Fruit fly (Drosophila melanogaster): ENCODE measurements around the gene CG9095.

The CG9095 gene

dm6 chrX:15162941-15163340 is at the start of gene CG9095:
TSS of gene CG9095 (minus strand) at chrX:15163225.
- no peak for TF ChIP-seq CTCF (optimal IDR thresholded peaks at IDR 0.05)
- no peak for TF ChIP-seq CG8478 (optimal IDR thresholded peaks at IDR 0.05)

- no peak for TF ChIP-seq CTCF (optimal IDR thresholded peaks at IDR 0.05)
- TF ChIP-seq CG8478 (optimal IDR thresholded peaks at IDR 0.05): no peak
These were observed 47.1 kb upstream of the CG9095 start, which contains the start of gene CG5662 for dm6 chrX:15210086-15210485. TSS of gene CG5662 (plus strand) at chrX:15210386.

dm6 chrX:15206536-15206935 is 43.5 kb upstream of the CG9095 start, which contains the start of gene CG32588:
TSS of gene CG32588 (minus strand) at chrX:15206636.
- TF ChIP-seq CTCF (optimal IDR thresholded peaks at IDR 0.05): no peak
- no peak for TF ChIP-seq CG8478 (optimal IDR thresholded peaks at IDR 0.05)

- no peak for TF ChIP-seq CG8478 (optimal IDR thresholded peaks at IDR 0.05)
- peak; percentile 64 for TF ChIP-seq CTCF (optimal IDR thresholded peaks at IDR 0.05)
These were observed 40.6 kb upstream of the CG9095 start for dm6 chrX:15203634-15204033.

- TF ChIP-seq CTCF (optimal IDR thresholded peaks at IDR 0.05) (no peak), CG8478 (optimal IDR thresholded peaks at IDR 0.05) (no peak)
These were observed 36.9 kb upstream of the CG9095 start for dm6 chrX:15199845-15200432.

dm6 chrX:15175171-15175883 is 12.3 kb upstream of the CG9095 start, which contains the start of gene CG43737:
TSS of gene CG43737 (plus strand) at chrX:15175441.
- TF ChIP-seq CG8478 (optimal IDR thresholded peaks at IDR 0.05) (no peak), CTCF (optimal IDR thresholded peaks at IDR 0.05) (no peak)

dm6 chrX:15164879-15165278 is 1.9 kb upstream of the CG9095 start:
- TF ChIP-seq CTCF (optimal IDR thresholded peaks at IDR 0.05) (no peak), CG8478 (optimal IDR thresholded peaks at IDR 0.05) (no peak)

dm6 chrX:15163395-15163794 is 370 bp upstream of the CG9095 start:
- TF ChIP-seq CG8478 (optimal IDR thresholded peaks at IDR 0.05): no peak
- TF ChIP-seq CTCF (optimal IDR thresholded peaks at IDR 0.05): no peak

dm6 chrX:15162068-15162467 is 957 bp downstream of the CG9095 start:
- no peak for TF ChIP-seq CTCF (optimal IDR thresholded peaks at IDR 0.05)
- TF ChIP-seq CG8478 (optimal IDR thresholded peaks at IDR 0.05): no peak

dm6 chrX:15157230-15157629 is 5.8 kb downstream of the CG9095 start:
- no peak for TF ChIP-seq CTCF (optimal IDR thresholded peaks at IDR 0.05)

- no peak for TF ChIP-seq CG8478 (optimal IDR thresholded peaks at IDR 0.05)
- no peak for TF ChIP-seq CTCF (optimal IDR thresholded peaks at IDR 0.05)
These were observed 6.7 kb downstream of the CG9095 start for dm6 chrX:15156286-15156685.

dm6 chrX:15152058-15152457 is 11.0 kb downstream of the CG9095 start:
- TF ChIP-seq CG8478 (optimal IDR thresholded peaks at IDR 0.05) (no peak), CTCF (optimal IDR thresholded peaks at IDR 0.05) (no peak)

- TF ChIP-seq CG8478 (optimal IDR thresholded peaks at IDR 0.05) (no peak), CTCF (optimal IDR thresholded peaks at IDR 0.05) (no peak)
These were observed 12.8 kb downstream of the CG9095 start for dm6 chrX:15150261-15150660.

- TF ChIP-seq CG8478 (optimal IDR thresholded peaks at IDR 0.05) (no peak), CTCF (optimal IDR thresholded peaks at IDR 0.05) (no peak)
These were observed 16.0 kb downstream of the CG9095 start for dm6 chrX:15147069-15147468.

- no peak for TF ChIP-seq CTCF (optimal IDR thresholded peaks at IDR 0.05)
- no peak for TF ChIP-seq CG8478 (optimal IDR thresholded peaks at IDR 0.05)
These were observed 19.7 kb downstream of the CG9095 start for dm6 chrX:15143267-15143830.

All from S2 (cell line).